Fruit fly (Drosophila melanogaster) whole organism, wandering third instar larva: ENCODE data around the gene CG31789.

ENCODE experiments used
- Abd-B ChIP-seq: fragments of >200 bp; optimal IDR thresholded peaks from 2 replicates; lab custom pipeline; 2017; ENCODE audit warnings: missing biosample characterization, missing genetic modification characterization
- CG32264 ChIP-seq: fragments of 200-800 bp; sonication (Bioruptor generic); optimal IDR thresholded peaks from 2 replicates; lab custom pipeline; 2016; ENCODE audit warnings: missing biosample characterization, missing genetic modification characterization
- CrebA ChIP-seq: fragments of 200-800 bp; sonication (Bioruptor generic); optimal IDR thresholded peaks from 2 replicates; lab custom pipeline; 2016; ENCODE audit warnings: missing biosample characterization, mild to moderate bottlenecking, missing genetic modification characterization, borderline replicate concordance
- Dif ChIP-seq: fragments of 200-275, 200-300 bp; sonication (Bioruptor generic); optimal IDR thresholded peaks from 2 replicates; lab custom pipeline; 2018; ENCODE audit warnings: missing biosample characterization, missing genetic modification characterization; ENCODE audit not compliant: partially characterized antibody
- GATAd ChIP-seq: sonication (Bioruptor generic); optimal IDR thresholded peaks from 2 replicates; lab custom pipeline; 2016; ENCODE audit warnings: missing biosample characterization, missing genetic modification characterization
- HLH106 ChIP-seq: fragments of 200-800 bp; optimal IDR thresholded peaks from 3 replicates; lab custom pipeline; 2019; ENCODE audit warnings: missing biosample characterization, mild to moderate bottlenecking, missing genetic modification characterization, moderate library complexity
- Hnf4 ChIP-seq: fragments of 200-800 bp; sonication (Bioruptor generic); optimal IDR thresholded peaks from 2 replicates; lab custom pipeline; 2016; ENCODE audit warnings: missing biosample characterization, mild to moderate bottlenecking, missing genetic modification characterization
- Hr78 ChIP-seq: fragments of >200 bp; optimal IDR thresholded peaks from 2 replicates; lab custom pipeline; 2017; ENCODE audit warnings: missing biosample characterization, missing genetic modification characterization
- Hr83 ChIP-seq: fragments of 200-300 bp; sonication (Bioruptor generic); optimal IDR thresholded peaks from 2 replicates; lab custom pipeline; 2016; ENCODE audit warnings: missing biosample characterization, mild to moderate bottlenecking, missing genetic modification characterization, moderate library complexity; ENCODE audit not compliant: poor library complexity, severe bottlenecking
- Jra ChIP-seq: sonication (Bioruptor generic); optimal IDR thresholded peaks from 2 replicates; lab custom pipeline; 2016; ENCODE audit warnings: missing biosample characterization, missing genetic modification characterization
- OdsH ChIP-seq: fragments of 200-800 bp; sonication (Bioruptor generic); optimal IDR thresholded peaks from 2 replicates; lab custom pipeline; 2016; ENCODE audit warnings: missing biosample characterization, mild to moderate bottlenecking, missing genetic modification characterization
- Rel ChIP-seq, 2 experiments: fragments of 200-800 bp; sonication (Bioruptor generic) in 1 of 2; optimal IDR thresholded peaks; 2 replicates in 1 of 2; 3 replicates in 1 of 2; lab custom pipeline; 2016 to 2019; ENCODE audit warnings: mild to moderate bottlenecking in 2 of 2, missing biosample characterization in 2 of 2, missing genetic modification characterization in 2 of 2, moderate library complexity in 1 of 2
- Sp1 ChIP-seq: fragments of 200-800 bp; sonication (Bioruptor generic); optimal IDR thresholded peaks from 3 replicates; lab custom pipeline; 2019; ENCODE audit warnings: missing biosample characterization, mild to moderate bottlenecking, missing genetic modification characterization, moderate library complexity
- Vsx2 ChIP-seq: fragments of 200-300, 225-300 bp; sonication (Bioruptor generic); optimal IDR thresholded peaks from 2 replicates; lab custom pipeline; 2018; ENCODE audit warnings: missing biosample characterization, missing genetic modification characterization; ENCODE audit not compliant: partially characterized antibody
- br ChIP-seq: fragments of 200-800 bp; sonication (Bioruptor generic); optimal IDR thresholded peaks from 2 replicates; lab custom pipeline; 2016; ENCODE audit warnings: missing biosample characterization, missing genetic modification characterization
- dmrt93B ChIP-seq: fragments of 200-800 bp; sonication (Bioruptor generic); optimal IDR thresholded peaks from 2 replicates; lab custom pipeline; 2018; ENCODE audit warnings: missing biosample characterization, mild to moderate bottlenecking, missing genetic modification characterization
- ey ChIP-seq: fragments of 200-800 bp; sonication (Bioruptor generic); optimal IDR thresholded peaks from 2 replicates; lab custom pipeline; 2016; ENCODE audit warnings: missing biosample characterization, missing genetic modification characterization
- foxo ChIP-seq, 2 experiments: fragments of 200-800 bp; sonication (Bioruptor generic); optimal IDR thresholded peaks; 2 replicates in 1 of 2; 3 replicates in 1 of 2; lab custom pipeline; 2016 to 2017; ENCODE audit warnings: missing biosample characterization in 2 of 2, missing genetic modification characterization in 2 of 2
- fru ChIP-seq: fragments of 200-800 bp; sonication (Bioruptor generic); optimal IDR thresholded peaks from 3 replicates; lab custom pipeline; 2016; ENCODE audit warnings: missing biosample characterization, mild to moderate bottlenecking, missing genetic modification characterization
- h ChIP-seq: fragments of 200-800 bp; sonication (Bioruptor generic); optimal IDR thresholded peaks from 3 replicates; lab custom pipeline; 2016; ENCODE audit warnings: missing biosample characterization, mild to moderate bottlenecking, missing genetic modification characterization
- jim ChIP-seq: fragments of 175-275, 200-325 bp; sonication (Bioruptor generic); optimal IDR thresholded peaks from 2 replicates; lab custom pipeline; 2016; ENCODE audit warnings: missing biosample characterization, mild to moderate bottlenecking, missing genetic modification characterization
- lola ChIP-seq: fragments of >200 bp; optimal IDR thresholded peaks from 2 replicates; lab custom pipeline; 2017; ENCODE audit warnings: missing biosample characterization, missing genetic modification characterization
- psq ChIP-seq: fragments of 200-800 bp; sonication (Bioruptor generic); optimal IDR thresholded peaks from 3 replicates; lab custom pipeline; 2017; ENCODE audit warnings: missing biosample characterization, mild to moderate bottlenecking, missing genetic modification characterization, moderate library complexity
- rgr ChIP-seq: fragments of 200-800 bp; sonication (Bioruptor generic); optimal IDR thresholded peaks from 3 replicates; lab custom pipeline; 2016; ENCODE audit warnings: missing biosample characterization, mild to moderate bottlenecking, missing genetic modification characterization
- tai ChIP-seq: sonication (Bioruptor generic); optimal IDR thresholded peaks from 2 replicates; lab custom pipeline; 2016; ENCODE audit warnings: missing biosample characterization, missing genetic modification characterization
- usp ChIP-seq: fragments of >200 bp; optimal IDR thresholded peaks from 2 replicates; lab custom pipeline; 2017; ENCODE audit warnings: missing biosample characterization, missing genetic modification characterization
- woc ChIP-seq: sonication (Bioruptor generic); optimal IDR thresholded peaks from 2 replicates; lab custom pipeline; 2016; ENCODE audit warnings: missing biosample characterization, mild to moderate bottlenecking, missing genetic modification characterization

The CG31789 gene

dm6 chr2L:18628104-18628503, 22.4 kb downstream of the CG31789 start:
- TF ChIP-seq br = peak; percentile 64
- TF ChIP-seq dmrt93B = peak; percentile 39
- no peak for TF ChIP-seq Hr83
- peak; percentile 70 for TF ChIP-seq ey (GFP tag; lab: Kevin White, UChicago)
- no peak for TF ChIP-seq jim (GFP tag; lab: Kevin White, UChicago)
- peak; percentile 81 for TF ChIP-seq fru
- TF ChIP-seq HLH106 (tag; lab: Kevin White, UChicago) = peak; percentile 54
- TF ChIP-seq foxo (GFP tag; optimal IDR thresholded peaks at IDR 0.05; lab: Kevin White, UChicago) = peak in 1 of 2 experiments; percentile 78
- peak; percentile 56 for TF ChIP-seq OdsH (GFP tag; lab: Kevin White, UChicago)
- peak; percentile 59 for TF ChIP-seq psq (GFP tag; lab: Kevin White, UChicago)
- TF ChIP-seq Hnf4 = peak; percentile 41
- TF ChIP-seq rgr (GFP tag; lab: Kevin White, UChicago) = peak; percentile 58
- peak; percentile 42 for TF ChIP-seq woc (GFP tag; lab: Kevin White, UChicago)
- TF ChIP-seq Rel (GFP tag; optimal IDR thresholded peaks at IDR 0.05; lab: Kevin White, UChicago) = no peak
- no peak for TF ChIP-seq Rel (tag; optimal IDR thresholded peaks at IDR 0.05; lab: Kevin White, UChicago)
- no peak for TF ChIP-seq GATAd
- TF ChIP-seq Jra = no peak
- TF ChIP-seq Sp1 = peak; percentile 64
- TF ChIP-seq Vsx2 (GFP tag; lab: Kevin White, UChicago) = no peak
- peak; percentile 64 for TF ChIP-seq h

DNA sequence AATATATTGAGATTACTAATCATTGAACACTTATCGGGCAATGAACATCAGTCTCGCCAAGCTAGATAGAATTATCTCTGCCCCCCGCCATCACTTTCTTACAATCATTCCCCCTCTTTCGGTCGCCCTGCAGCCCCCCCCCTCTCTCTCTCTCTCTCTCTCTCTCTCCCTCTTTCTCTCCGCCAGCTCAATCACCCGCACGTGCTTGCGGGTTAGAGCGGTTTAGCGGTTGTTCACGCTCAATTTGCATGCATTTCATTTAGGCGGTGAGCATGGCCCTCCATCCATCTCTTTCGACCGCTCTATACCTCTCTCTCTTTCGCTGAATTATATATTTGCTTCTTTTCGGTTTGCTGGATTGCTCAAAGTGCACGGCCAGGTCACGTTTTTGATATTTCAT, 23.4 kb downstream of the CG31789 start:
- TF ChIP-seq Rel (GFP tag; optimal IDR thresholded peaks at IDR 0.05; lab: Kevin White, UChicago) (no peak), Rel (tag; optimal IDR thresholded peaks at IDR 0.05; lab: Kevin White, UChicago) (peak; percentile 36), h (no peak)

dm6 chr2L:18630611-18631221, 25.0 kb downstream of the CG31789 start:
- TF ChIP-seq usp (no peak), Sp1 (no peak), Rel (GFP tag; optimal IDR thresholded peaks at IDR 0.05; lab: Kevin White, UChicago) (no peak), Rel (tag; optimal IDR thresholded peaks at IDR 0.05; lab: Kevin White, UChicago) (peak; percentile 36), dmrt93B (no peak)

- no peak for TF ChIP-seq Hnf4
Measured at dm6 chr2L:18632389-18632788, 26.7 kb downstream of the CG31789 start.

DNA sequence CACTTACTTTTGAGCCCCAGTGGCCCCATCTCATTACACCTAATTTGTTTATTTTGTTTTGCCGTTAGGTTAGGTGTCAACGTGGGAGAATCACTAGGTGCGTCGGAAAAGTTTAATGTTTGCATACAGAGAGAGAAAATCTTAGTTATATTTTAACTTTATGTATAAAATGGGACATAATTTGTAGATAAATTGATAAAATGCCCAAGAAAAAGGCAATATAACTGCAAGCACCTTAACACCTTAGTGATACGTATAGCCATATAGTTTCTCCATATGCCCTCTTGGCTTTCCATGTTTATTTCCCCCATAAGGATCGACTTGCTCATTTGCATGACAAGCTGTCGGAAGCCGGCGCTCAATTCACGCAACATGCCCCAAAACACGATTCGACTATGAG, 33.2 kb downstream of the CG31789 start:
- TF ChIP-seq Rel (GFP tag; optimal IDR thresholded peaks at IDR 0.05; lab: Kevin White, UChicago) (no peak), Rel (tag; optimal IDR thresholded peaks at IDR 0.05; lab: Kevin White, UChicago) (no peak), Hnf4 (no peak), HLH106 (tag; lab: Kevin White, UChicago) (no peak), Vsx2 (GFP tag; lab: Kevin White, UChicago) (no peak), dmrt93B (no peak), h (no peak), lola (GFP tag; lab: Kevin White, UChicago) (no peak), Hr78 (GFP tag; lab: Kevin White, UChicago) (no peak), GATAd (no peak)

DNA sequence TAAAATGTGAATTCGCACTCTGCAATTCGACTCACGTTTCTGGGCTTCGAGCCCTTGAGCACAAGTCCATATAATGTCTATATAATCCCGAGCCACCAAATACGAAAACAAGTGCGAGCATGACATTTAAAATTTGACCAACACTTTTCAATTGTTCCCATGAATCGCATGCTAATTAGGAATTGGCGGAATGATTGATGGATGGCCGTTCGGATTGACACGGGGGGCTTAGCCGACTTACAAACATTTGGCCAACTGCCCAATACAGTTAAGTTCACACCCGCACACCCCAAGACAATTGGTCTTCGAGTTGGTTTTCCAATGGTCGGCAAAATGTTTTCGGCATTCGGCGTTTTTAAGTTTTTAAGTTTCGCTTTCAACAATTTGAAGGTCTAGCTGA, 35.4 kb downstream of the CG31789 start:
- TF ChIP-seq foxo (GFP tag; optimal IDR thresholded peaks at IDR 0.05; lab: Kevin White, UChicago) (no peak), Dif (GFP tag; lab: Kevin White, UChicago) (no peak), Abd-B (GFP tag; lab: Kevin White, UChicago) (no peak)

- TF ChIP-seq foxo (GFP tag; optimal IDR thresholded peaks at IDR 0.05; lab: Kevin White, UChicago) (peak in 1 of 2 experiments; percentile 59), Hnf4 (peak; percentile 21), OdsH (GFP tag; lab: Kevin White, UChicago) (peak; percentile 28), fru (peak; percentile 66), ey (GFP tag; lab: Kevin White, UChicago) (peak; percentile 54), Sp1 (peak; percentile 31), HLH106 (tag; lab: Kevin White, UChicago) (peak; percentile 52), dmrt93B (peak; percentile 17), h (peak; percentile 54), psq (GFP tag; lab: Kevin White, UChicago) (peak; percentile 9), usp (no peak), tai (no peak), CrebA (GFP tag; lab: Kevin White, UChicago) (no peak), CG32264 (GFP tag; lab: Kevin White, UChicago) (no peak), rgr (GFP tag; lab: Kevin White, UChicago) (peak; percentile 30), woc (GFP tag; lab: Kevin White, UChicago) (peak; percentile 50), br (peak; percentile 56), Abd-B (GFP tag; lab: Kevin White, UChicago) (no peak), Jra (no peak)
Measured at dm6 chr2L:18645468-18645867, 39.7 kb downstream of the CG31789 start.
